Worm (Caenorhabditis elegans) whole organism, L4 larva: ENCODE results near the gene fbxb-71.

Source experiments
- F37D6.2 ChIP-seq: sonication (generic microtip); optimal IDR thresholded peaks from 2 replicates; lab custom pipeline; 2016; ENCODE audit warnings: mild to moderate bottlenecking, missing genetic modification characterization, missing compliant biosample characterization
- Y75B8A.6 ChIP-seq: fragments of 200-800 bp; sonication (Bioruptor generic); IDR thresholded peaks from 2 replicates; pipeline ENCODE4 v1.3.6; 2022; ENCODE audit warnings: missing genetic modification reagents, missing genetic modification characterization, missing compliant biosample characterization
- ctbp-1 ChIP-seq: fragments of 200-800 bp; sonication (Bioruptor generic); IDR thresholded peaks from 2 replicates; pipeline ENCODE4 v1.3.6; 2022; ENCODE audit warnings: missing genetic modification reagents, missing genetic modification characterization, missing compliant biosample characterization
- dve-1 ChIP-seq: sonication (generic microtip); optimal IDR thresholded peaks from 2 replicates; lab custom pipeline; 2017; ENCODE audit warnings: antibody characterized with exemption, mild to moderate bottlenecking, missing genetic modification characterization, missing compliant biosample characterization; ENCODE audit not compliant: insufficient read depth
- egl-27 ChIP-seq: sonication (generic microtip); optimal IDR thresholded peaks from 3 replicates; lab custom pipeline; 2017; ENCODE audit warnings: missing biosample characterization, missing genetic modification reagents, missing genetic modification characterization
- fos-1 ChIP-seq: fragments of 150-350 bp; optimal IDR thresholded peaks from 2 replicates; lab custom pipeline; 2014; ENCODE audit warnings: missing biosample characterization, missing genetic modification characterization
- hlh-30 ChIP-seq: sonication (generic microtip); optimal IDR thresholded peaks from 2 replicates; lab custom pipeline; 2017; ENCODE audit warnings: antibody characterized with exemption, mild to moderate bottlenecking, missing genetic modification characterization, missing compliant biosample characterization; ENCODE audit not compliant: insufficient read depth
- lin-39 ChIP-seq: fragments of 150-350 bp; optimal IDR thresholded peaks from 2 replicates; lab custom pipeline; 2014; ENCODE audit warnings: missing biosample characterization, missing genetic modification reagents, missing genetic modification characterization
- nhr-77 ChIP-seq: fragments of 150-350 bp; optimal IDR thresholded peaks from 2 replicates; lab custom pipeline; 2014; ENCODE audit warnings: missing biosample characterization, missing genetic modification characterization
- skn-1 ChIP-seq: fragments of 150-350 bp; optimal IDR thresholded peaks from 2 replicates; lab custom pipeline; 2014; ENCODE audit warnings: missing biosample characterization, missing genetic modification characterization
- snpc-4 ChIP-seq: fragments of 150-350 bp; optimal IDR thresholded peaks from 2 replicates; lab custom pipeline; 2014; ENCODE audit warnings: missing biosample characterization, missing genetic modification characterization
- unc-62 ChIP-seq, 3 experiments: fragments of 150-350 bp in 1 of 3; sonication (generic microtip); optimal IDR thresholded peaks in 2 of 3; peaks in 1 of 3; 1 replicate in 1 of 3; 2 replicates in 2 of 3; lab custom pipeline; 2014 to 2017; ENCODE audit warnings: missing biosample characterization in 3 of 3, missing genetic modification characterization in 3 of 3, missing genetic modification reagents in 3 of 3, missing genotype in 1 of 3
- zag-1 ChIP-seq: fragments of 150-350 bp; optimal IDR thresholded peaks from 2 replicates; lab custom pipeline; 2014; ENCODE audit warnings: missing biosample characterization, missing genetic modification characterization

DNA sequence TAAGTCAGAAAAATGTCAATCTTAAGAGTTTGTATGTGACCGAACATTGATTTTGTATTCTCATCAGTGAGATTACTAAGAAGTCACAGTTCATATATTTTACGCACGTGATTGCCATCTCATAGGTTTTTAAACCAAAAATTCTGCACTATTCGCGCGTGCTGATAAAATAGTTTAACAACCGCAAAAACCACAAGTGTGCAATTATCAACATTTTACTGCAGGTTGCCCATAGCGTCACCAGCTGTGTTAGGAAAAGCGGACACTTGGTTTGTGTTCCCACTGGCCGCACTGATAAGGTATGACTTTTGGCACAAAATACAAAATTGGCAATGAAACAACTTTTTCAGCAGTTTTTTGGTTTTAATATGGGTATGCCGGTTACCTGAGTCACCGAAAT lies 27.4 kb downstream of the fbxb-71 start:
- TF ChIP-seq lin-39 (tag; lab: Kevin White, UChicago) (no peak), F37D6.2 (no peak), zag-1 (tag; lab: Kevin White, UChicago) (no peak), unc-62 (GFP tag; optimal IDR thresholded peaks at IDR 0.05 in 1 of 2; lab: Kevin White, UChicago) (no peak), unc-62 (tag; optimal IDR thresholded peaks at IDR 0.05; lab: Kevin White, UChicago) (no peak), skn-1 (tag; lab: Kevin White, UChicago) (no peak), nhr-77 (tag; lab: Kevin White, UChicago) (peak; percentile 79), snpc-4 (no peak), ctbp-1 (GFP tag; lab: Robert Waterston, UW) (no peak), Y75B8A.6 (GFP tag; lab: Robert Waterston, UW) (0 out of 2 replicates have a peak, but pooled peaks have one; percentile 30), fos-1 (no peak), dve-1 (tag; lab: Kevin White, UChicago) (peak; percentile 91), egl-27 (tag; lab: Kevin White, UChicago) (no peak), hlh-30 (tag; lab: Kevin White, UChicago) (peak; percentile 68)
